Worm (Caenorhabditis elegans): ENCODE data around the gene W02B12.16.

ce11 chrII:11476410-11476809 lies at the start of gene W02B12.16:
- no peak for TF ChIP-seq snpc-4 (tag; optimal IDR thresholded peaks at IDR 0.05)
- no peak for TF ChIP-seq ztf-11 (tag; optimal IDR thresholded peaks at IDR 0.05)
